Worm (Caenorhabditis elegans) whole organism, young adult: Measurements from ENCODE around the gene srlf-3.
A peak's percentile ranks its signal among the peaks of the same experiment; 100 is the strongest.

Source experiments
- B0336.3 ChIP-seq: fragments of 200-800 bp; sonication (Bioruptor generic); IDR thresholded peaks from 2 replicates; pipeline ENCODE4 v1.3.6; 2022; ENCODE audit warnings: missing genetic modification characterization, missing compliant biosample characterization
- C06A6.2 ChIP-seq: fragments of 200-800 bp; sonication (Bioruptor generic); conservative IDR thresholded peaks from 2 replicates; pipeline ENCODE4 v1.3.6; 2022; ENCODE audit warnings: missing genetic modification characterization, missing compliant biosample characterization
- C17E4.6 ChIP-seq: fragments of 200-800 bp; sonication (Bioruptor generic); IDR thresholded peaks from 2 replicates; pipeline ENCODE4 v1.3.6; 2022; ENCODE audit warnings: missing genetic modification reagents, missing genetic modification characterization, missing compliant biosample characterization
- D2030.7 ChIP-seq: fragments of 200-800 bp; sonication (Bioruptor generic); IDR thresholded peaks from 2 replicates; pipeline ENCODE4 v1.3.6; 2022; ENCODE audit warnings: missing genetic modification reagents, missing genetic modification characterization, missing compliant biosample characterization
- F37B4.10 ChIP-seq: fragments of 200-800 bp; sonication (Bioruptor generic); IDR thresholded peaks from 2 replicates; pipeline ENCODE4 v1.3.6; 2022; ENCODE audit warnings: missing genetic modification characterization, missing compliant biosample characterization
- K11D2.4 ChIP-seq: fragments of 200-800 bp; sonication (Bioruptor generic); IDR thresholded peaks from 2 replicates; pipeline ENCODE4 v1.3.6; 2022; ENCODE audit warnings: missing genetic modification reagents, missing genetic modification characterization, missing compliant biosample characterization
- T26A5.8 ChIP-seq: sonication (generic microtip); optimal IDR thresholded peaks from 2 replicates; lab custom pipeline; 2016; ENCODE audit warnings: missing genetic modification characterization, missing compliant biosample characterization
- Y53F4B.3 ChIP-seq: fragments of 200-800 bp; sonication (Bioruptor generic); IDR thresholded peaks from 2 replicates; pipeline ENCODE4 v1.3.6; 2022; ENCODE audit warnings: missing genetic modification reagents, missing genetic modification characterization, missing compliant biosample characterization
- Y53G8AR.9 ChIP-seq: fragments of 200-800 bp; sonication (Bioruptor generic); conservative IDR thresholded peaks from 2 replicates; pipeline ENCODE4 v1.3.6; 2022; ENCODE audit warnings: missing genetic modification reagents, missing genetic modification characterization, missing compliant biosample characterization
- akir-1 ChIP-seq: fragments of 200-800 bp; sonication (Bioruptor generic); optimal IDR thresholded peaks from 2 replicates; lab custom pipeline; 2018; ENCODE audit warnings: mild to moderate bottlenecking, missing genetic modification characterization, moderate library complexity, missing compliant biosample characterization
- ama-1 ChIP-seq, 3 experiments: fragments of 150-350 bp in 1 of 3; sonication (generic microtip) in 2 of 3; optimal IDR thresholded peaks; 2 replicates each; lab custom pipeline; 2014 to 2018; ENCODE audit warnings: missing biosample characterization in 2 of 3, missing genetic modification characterization in 2 of 3, missing genetic modification reagents in 2 of 3
- ceh-58 ChIP-seq: fragments of 200-800 bp; sonication (Bioruptor generic); IDR thresholded peaks from 2 replicates; pipeline ENCODE4 v1.3.6; 2022; ENCODE audit warnings: missing genetic modification characterization, missing compliant biosample characterization
- ceh-79 ChIP-seq: sonication (generic microtip); optimal IDR thresholded peaks from 2 replicates; lab custom pipeline; 2017; ENCODE audit warnings: mild to moderate bottlenecking, missing genetic modification characterization, missing compliant biosample characterization
- ceh-91 ChIP-seq: fragments of 200-800 bp; sonication (Bioruptor generic); IDR thresholded peaks from 2 replicates; pipeline ENCODE4 v1.3.6; 2022; ENCODE audit warnings: missing genetic modification reagents, missing genetic modification characterization, missing compliant biosample characterization
- chd-7 ChIP-seq: sonication (generic microtip); optimal IDR thresholded peaks from 2 replicates; lab custom pipeline; 2016; ENCODE audit warnings: mild to moderate bottlenecking, missing genetic modification characterization, moderate library complexity, missing compliant biosample characterization
- dpff-1 ChIP-seq: sonication (generic microtip); optimal IDR thresholded peaks from 2 replicates; lab custom pipeline; 2017; ENCODE audit warnings: mild to moderate bottlenecking, missing genetic modification characterization, missing compliant biosample characterization
- dpl-1 ChIP-seq: fragments of 150-350 bp; optimal IDR thresholded peaks from 2 replicates; lab custom pipeline; 2014; ENCODE audit warnings: missing biosample characterization, missing genetic modification reagents, missing genetic modification characterization
- egrh-3 ChIP-seq: fragments of 200-800 bp; sonication (Bioruptor generic); IDR thresholded peaks from 2 replicates; pipeline ENCODE4 v1.3.6; 2022; ENCODE audit warnings: missing genetic modification reagents, missing genetic modification characterization, missing compliant biosample characterization
- ekl-4 ChIP-seq: fragments of 200-800 bp; sonication (Bioruptor generic); IDR thresholded peaks from 2 replicates; pipeline ENCODE4 v1.3.6; 2022; ENCODE audit warnings: missing genetic modification reagents, missing genetic modification characterization, missing compliant biosample characterization
- hsf-1 ChIP-seq: fragments of 200-800 bp; sonication (Bioruptor generic); IDR thresholded peaks from 2 replicates; pipeline ENCODE4 v1.3.6; 2022; ENCODE audit warnings: missing genetic modification reagents, missing genetic modification characterization, missing compliant biosample characterization
- let-607 ChIP-seq, 2 experiments: fragments of 200-800 bp in 1 of 2; sonication (Bioruptor generic) in 1 of 2; sonication (generic microtip) in 1 of 2; optimal IDR thresholded peaks; 2 replicates each; lab custom pipeline; 2016 to 2018; ENCODE audit warnings: mild to moderate bottlenecking in 2 of 2, missing compliant biosample characterization in 2 of 2, missing genetic modification characterization in 2 of 2, moderate library complexity in 2 of 2, missing genotype in 1 of 2
- lin-26 ChIP-seq: fragments of 200-800 bp; sonication (Bioruptor generic); IDR thresholded peaks from 2 replicates; pipeline ENCODE4 v1.3.6; 2022; ENCODE audit warnings: missing genetic modification reagents, missing genetic modification characterization, missing compliant biosample characterization
- lir-1 ChIP-seq: fragments of 200-800 bp; sonication (Bioruptor generic); conservative IDR thresholded peaks from 2 replicates; pipeline ENCODE4 v1.3.6; 2022; ENCODE audit warnings: missing genetic modification reagents, missing genetic modification characterization, missing compliant biosample characterization
- lsl-1 ChIP-seq: fragments of 200-800 bp; sonication (Bioruptor generic); optimal IDR thresholded peaks from 2 replicates; lab custom pipeline; 2018; ENCODE audit warnings: mild to moderate bottlenecking, missing genetic modification characterization, moderate library complexity, missing compliant biosample characterization
- lsy-27 ChIP-seq: sonication (generic microtip); optimal IDR thresholded peaks from 2 replicates; lab custom pipeline; 2017; ENCODE audit warnings: missing genetic modification characterization, mild to moderate bottlenecking, missing compliant biosample characterization, antibody characterized with exemption, missing genotype, borderline replicate concordance; ENCODE audit not compliant: insufficient read depth
- madf-10 ChIP-seq: sonication (generic microtip); optimal IDR thresholded peaks from 2 replicates; lab custom pipeline; 2016; ENCODE audit warnings: mild to moderate bottlenecking, missing genetic modification characterization, missing compliant biosample characterization
- madf-6 ChIP-seq: fragments of 200-800 bp; sonication (Bioruptor generic); IDR thresholded peaks from 2 replicates; pipeline ENCODE4 v1.3.6; 2022; ENCODE audit warnings: missing genetic modification reagents, missing genetic modification characterization, missing compliant biosample characterization
- mcd-1 ChIP-seq: fragments of 200-800 bp; sonication (Bioruptor generic); IDR thresholded peaks from 2 replicates; pipeline ENCODE4 v1.3.6; 2022; ENCODE audit warnings: missing genetic modification reagents, missing genetic modification characterization, missing compliant biosample characterization
- nhr-80 ChIP-seq: sonication (generic microtip); optimal IDR thresholded peaks from 2 replicates; lab custom pipeline; 2016; ENCODE audit warnings: missing genetic modification characterization, missing compliant biosample characterization
- nhr-90 ChIP-seq: sonication (generic microtip); optimal IDR thresholded peaks from 2 replicates; lab custom pipeline; 2016; ENCODE audit warnings: missing genotype, mild to moderate bottlenecking, missing genetic modification characterization, missing compliant biosample characterization
- rcor-1 ChIP-seq: fragments of 200-800 bp; sonication (Bioruptor generic); IDR thresholded peaks from 2 replicates; pipeline ENCODE4 v1.3.6; 2022; ENCODE audit warnings: missing genetic modification reagents, missing genetic modification characterization, missing compliant biosample characterization
- rpc-1 ChIP-seq, 2 experiments: fragments of 150-350 bp in 1 of 2; sonication (generic microtip) in 1 of 2; optimal IDR thresholded peaks; 2 replicates each; lab custom pipeline; 2014 to 2018; ENCODE audit warnings: missing biosample characterization in 1 of 2, missing genetic modification characterization in 1 of 2, missing genetic modification reagents in 1 of 2, missing genotype in 1 of 2
- sea-2 ChIP-seq: fragments of 200-800 bp; sonication (Bioruptor generic); IDR thresholded peaks from 2 replicates; pipeline ENCODE4 v1.3.6; 2022; ENCODE audit warnings: missing genetic modification characterization, missing compliant biosample characterization
- snpc-1.1 ChIP-seq: sonication (generic microtip); optimal IDR thresholded peaks from 2 replicates; lab custom pipeline; 2017; ENCODE audit warnings: missing genetic modification characterization, mild to moderate bottlenecking, missing compliant biosample characterization, antibody characterized with exemption, moderate library complexity, missing genotype, missing genetic modification reagents; ENCODE audit not compliant: insufficient read depth
- zfh-2 ChIP-seq: fragments of 200-800 bp; sonication (Bioruptor generic); conservative IDR thresholded peaks from 2 replicates; pipeline ENCODE4 v1.3.6; 2022; ENCODE audit warnings: missing genetic modification reagents, missing genetic modification characterization, missing compliant biosample characterization
- ztf-26 ChIP-seq: sonication (generic microtip); optimal IDR thresholded peaks from 2 replicates; lab custom pipeline; 2017; ENCODE audit warnings: missing genetic modification characterization, missing compliant biosample characterization
- ztf-3 ChIP-seq: fragments of 200-800 bp; sonication (Bioruptor generic); optimal IDR thresholded peaks from 2 replicates; lab custom pipeline; 2018; ENCODE audit warnings: mild to moderate bottlenecking, missing genetic modification characterization, missing compliant biosample characterization

Gene srlf-3

DNA sequence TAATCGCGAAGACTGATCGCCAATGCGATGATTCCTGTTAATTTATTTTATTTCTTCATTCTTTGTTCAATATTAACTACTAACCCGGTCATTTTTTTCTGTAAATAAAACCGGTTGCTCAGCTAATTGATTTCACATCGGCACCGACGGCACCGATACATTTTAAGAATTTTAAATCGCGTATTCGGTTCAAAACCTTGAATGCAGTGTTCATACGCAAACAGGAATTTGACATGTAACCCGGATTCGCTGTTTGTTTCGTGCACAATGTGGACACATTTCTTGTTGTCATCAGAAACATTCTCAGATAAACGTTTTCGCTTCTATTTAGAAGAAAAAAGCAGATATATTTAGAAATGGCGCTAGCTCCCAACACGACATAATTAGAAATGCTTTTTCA is 12.7 kb downstream of the srlf-3 start (continued):
- peak; percentile 68 for TF ChIP-seq madf-6
- peak; percentile 74 for TF ChIP-seq rcor-1 (GFP tag; lab: Robert Waterston, UW)
- TF ChIP-seq mcd-1 (GFP tag; lab: Robert Waterston, UW), result no peak
- no peak for TF ChIP-seq rpc-1 (optimal IDR thresholded peaks at IDR 0.05; lab: Kevin White, UChicago)
- TF ChIP-seq rpc-1 (tag; optimal IDR thresholded peaks at IDR 0.05; lab: Kevin White, UChicago), result no peak
- peak; percentile 51; the same call in 1 of the 2 replicates for TF ChIP-seq ekl-4 (GFP tag; lab: Robert Waterston, UW)
- no peak for TF ChIP-seq egrh-3
- TF ChIP-seq B0336.3 (GFP tag; lab: Robert Waterston, UW), result peak; percentile 44; the same call in 1 of the 2 replicates
- TF ChIP-seq ceh-58, result 0 out of 2 replicates have a peak, but pooled peaks have one; percentile 27
- peak; percentile 85 for TF ChIP-seq hsf-1 (GFP tag; lab: Robert Waterston, UW)
- peak; percentile 78 for TF ChIP-seq lin-26 (GFP tag; lab: Robert Waterston, UW)
- peak; percentile 82; the same call in 1 of the 2 replicates for TF ChIP-seq Y53G8AR.9 (GFP tag; lab: Robert Waterston, UW)
- TF ChIP-seq D2030.7, result peak; percentile 75
- no peak for TF ChIP-seq ama-1 (optimal IDR thresholded peaks at IDR 0.05; lab: Kevin White, UChicago)
- peak in 1 of 2 experiments; percentile 15 for TF ChIP-seq ama-1 (GFP tag; optimal IDR thresholded peaks at IDR 0.05; lab: Kevin White, UChicago)
- TF ChIP-seq sea-2 (GFP tag; lab: Robert Waterston, UW), result no peak
- TF ChIP-seq ceh-91 (GFP tag; lab: Robert Waterston, UW), result peak; percentile 45; the same call in 1 of the 2 replicates

DNA sequence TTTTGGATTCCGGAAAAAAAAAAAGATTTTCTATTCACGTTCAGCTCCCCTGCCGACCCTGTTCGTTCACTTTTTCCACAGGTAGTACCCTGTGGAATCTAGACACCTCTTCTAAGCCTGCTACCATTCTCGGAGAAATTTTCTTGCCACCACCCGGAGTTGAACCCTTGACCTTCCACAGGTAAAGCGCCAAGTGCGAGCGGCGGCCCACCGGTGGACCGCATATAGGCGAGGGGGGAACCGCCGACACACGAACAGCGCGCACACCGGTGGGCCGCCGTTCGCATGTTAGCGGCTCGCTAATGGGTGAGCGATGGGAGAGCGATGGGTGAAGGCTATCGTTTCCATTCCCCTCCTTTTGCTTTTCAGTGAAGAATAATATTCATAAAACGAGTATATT is 13.3 kb downstream of the srlf-3 start:
- TF ChIP-seq F37B4.10, result 0 out of 2 replicates have a peak, but pooled peaks have one; percentile 54
- peak; percentile 5; the same call in 1 of the 2 replicates for TF ChIP-seq madf-6
- TF ChIP-seq egrh-3, result peak; percentile 71; the same call in 1 of the 2 replicates

- TF ChIP-seq ceh-79, result no peak
- no peak for TF ChIP-seq let-607 (tag; optimal IDR thresholded peaks at IDR 0.05; lab: Kevin White, UChicago)
- TF ChIP-seq nhr-80, result no peak
- no peak for TF ChIP-seq madf-10
- TF ChIP-seq hsf-1 (GFP tag; lab: Robert Waterston, UW), result no peak
- no peak for TF ChIP-seq nhr-90
- TF ChIP-seq zfh-2 (GFP tag; lab: Robert Waterston, UW), result no peak
- no peak for TF ChIP-seq snpc-1.1 (tag; lab: Kevin White, UChicago)
- TF ChIP-seq ceh-91 (GFP tag; lab: Robert Waterston, UW), result no peak
- TF ChIP-seq dpff-1, result no peak
- TF ChIP-seq akir-1 (GFP tag; lab: Kevin White, UChicago), result no peak
Observed at ce11 chrIV:8501382-8501781, 14.1 kb downstream of the srlf-3 start, which contains the start of gene C28C12.1. C28C12.1 (plus strand) TSS chrIV:8501682.

- TF ChIP-seq chd-7 (no peak), T26A5.8 (no peak), C17E4.6 (GFP tag; lab: Robert Waterston, UW) (no peak), lsy-27 (no peak), lir-1 (GFP tag; lab: Robert Waterston, UW) (no peak), ztf-3 (GFP tag; lab: Kevin White, UChicago) (no peak), lsl-1 (GFP tag; lab: Kevin White, UChicago) (no peak), Y53F4B.3 (GFP tag; lab: Robert Waterston, UW) (no peak), ztf-26 (tag; lab: Kevin White, UChicago) (no peak), dpl-1 (GFP tag; lab: Kevin White, UChicago) (no peak), ceh-58 (no peak), C06A6.2 (GFP tag; lab: Robert Waterston, UW) (no peak), K11D2.4 (no peak)
Observed at ce11 chrIV:8506034-8506433, 18.8 kb downstream of the srlf-3 start.
